Worm (Caenorhabditis elegans) whole organism, midembryonic: ENCODE results near the gene srh-292.

Experiments used
- T22C8.4 ChIP-seq: fragments of 200-800 bp; sonication (Bioruptor generic); IDR thresholded peaks from 2 replicates; pipeline ENCODE4 v1.3.6; 2022; ENCODE audit warnings: missing genetic modification characterization, missing compliant biosample characterization
- cog-1 ChIP-seq: sonication (generic microtip); optimal IDR thresholded peaks from 2 replicates; lab custom pipeline; 2016; ENCODE audit warnings: missing genetic modification characterization, missing compliant biosample characterization
- flt-1 ChIP-seq: fragments of 200-800 bp; sonication (Bioruptor generic); IDR thresholded peaks from 2 replicates; pipeline ENCODE4 v1.3.6; 2022; ENCODE audit warnings: missing genetic modification characterization, missing compliant biosample characterization
- klf-2 ChIP-seq: fragments of 200-800 bp; sonication (Bioruptor generic); conservative IDR thresholded peaks from 2 replicates; pipeline ENCODE4 v1.3.6; 2022; ENCODE audit warnings: missing genetic modification reagents, missing genetic modification characterization, missing compliant biosample characterization
- med-1 ChIP-seq: sonication (generic microtip); optimal IDR thresholded peaks from 2 replicates; lab custom pipeline; 2017; ENCODE audit warnings: missing genetic modification characterization, mild to moderate bottlenecking, missing compliant biosample characterization, antibody characterized with exemption, missing genetic modification reagents; ENCODE audit not compliant: insufficient read depth
- tab-1 ChIP-seq: fragments of 200-800 bp; sonication (Bioruptor generic); IDR thresholded peaks from 2 replicates; pipeline ENCODE4 v1.3.6; 2022; ENCODE audit warnings: missing genetic modification characterization, missing compliant biosample characterization

DNA sequence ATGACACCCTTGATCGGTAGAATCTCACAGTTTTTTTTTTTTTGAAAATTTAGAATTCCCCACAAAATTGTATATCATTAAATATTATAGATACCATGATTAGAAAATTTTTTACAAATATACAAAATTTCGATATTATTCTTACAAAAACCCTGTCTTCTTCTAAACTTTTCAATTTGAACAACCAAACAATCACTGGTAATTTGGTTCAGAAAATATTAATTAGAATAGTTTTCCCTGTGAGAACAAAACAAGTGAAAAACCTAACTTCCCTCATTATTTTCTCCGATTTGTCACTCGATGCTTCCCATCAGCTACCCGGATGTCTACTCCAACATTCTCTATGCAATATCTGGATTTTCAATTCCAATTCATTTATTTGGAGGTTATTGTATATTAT lies 7.5 kb downstream of the srh-292 start, which contains the start of gene srh-296:
- TF ChIP-seq tab-1 (no peak), med-1 (GFP tag; lab: Kevin White, UChicago) (no peak), flt-1 (GFP tag; lab: Robert Waterston, UW) (no peak), cog-1 (no peak), T22C8.4 (GFP tag; lab: Robert Waterston, UW) (no peak), klf-2 (GFP tag; lab: Robert Waterston, UW) (no peak)
